Worm (Caenorhabditis elegans) whole organism, L1 larva: ENCODE data around the gene igcm-1.

Source experiments
- C04F5.9 ChIP-seq: sonication (generic microtip); optimal IDR thresholded peaks from 2 replicates; lab custom pipeline; 2016; ENCODE audit warnings: missing genetic modification characterization, missing compliant biosample characterization
- aha-1 ChIP-seq: fragments of 150-350 bp; optimal IDR thresholded peaks from 2 replicates; lab custom pipeline; 2014; ENCODE audit warnings: missing biosample characterization, missing genetic modification characterization
- alr-1 ChIP-seq: fragments of 200-800 bp; sonication (Bioruptor generic); optimal IDR thresholded peaks from 2 replicates; lab custom pipeline; 2018; ENCODE audit warnings: borderline replicate concordance, mild to moderate bottlenecking, missing genetic modification characterization, missing compliant biosample characterization
- ama-1 ChIP-seq: fragments of 150-350 bp; optimal IDR thresholded peaks from 2 replicates; lab custom pipeline; 2014
- ceh-8 ChIP-seq: fragments of 200-800 bp; sonication (Bioruptor generic); optimal IDR thresholded peaks from 2 replicates; lab custom pipeline; 2018; ENCODE audit warnings: mild to moderate bottlenecking, missing genetic modification characterization, moderate library complexity, missing compliant biosample characterization
- ceh-82 ChIP-seq, 3 experiments: fragments of 150-350 bp in 1 of 3; sonication (generic microtip) in 2 of 3; optimal IDR thresholded peaks; 2 replicates each; lab custom pipeline; 2014 to 2017; ENCODE audit warnings: missing biosample characterization in 3 of 3, missing genetic modification characterization in 3 of 3
- egl-13 ChIP-seq: sonication (generic microtip); optimal IDR thresholded peaks from 2 replicates; lab custom pipeline; 2016; ENCODE audit warnings: missing genotype, missing genetic modification reagents, missing genetic modification characterization, missing compliant biosample characterization
- ets-5 ChIP-seq: fragments of 200-800 bp; sonication (Bioruptor generic); IDR thresholded peaks from 2 replicates; pipeline ENCODE4 v1.3.6; 2022; ENCODE audit warnings: missing genetic modification characterization, missing compliant biosample characterization
- fkh-4 ChIP-seq: sonication (generic microtip); optimal IDR thresholded peaks from 2 replicates; lab custom pipeline; 2016; ENCODE audit warnings: missing compliant biosample characterization, missing genetic modification characterization, borderline replicate concordance
- hlh-17 ChIP-seq: fragments of 200-800 bp; sonication (Bioruptor generic); optimal IDR thresholded peaks from 2 replicates; lab custom pipeline; 2018; ENCODE audit warnings: missing genetic modification characterization, mild to moderate bottlenecking, missing compliant biosample characterization, moderate library complexity, borderline replicate concordance
- hlh-4 ChIP-seq: sonication (generic microtip); optimal IDR thresholded peaks from 2 replicates; lab custom pipeline; 2016; ENCODE audit warnings: mild to moderate bottlenecking, missing genetic modification characterization, missing compliant biosample characterization
- isw-1 ChIP-seq: fragments of 200-800 bp; sonication (Bioruptor generic); IDR thresholded peaks from 2 replicates; pipeline ENCODE4 v1.3.6; 2022; ENCODE audit warnings: missing genetic modification characterization, missing compliant biosample characterization
- lin-14 ChIP-seq: fragments of 200-800 bp; sonication (Bioruptor generic); optimal IDR thresholded peaks from 2 replicates; lab custom pipeline; 2018; ENCODE audit warnings: mild to moderate bottlenecking, missing genetic modification characterization, moderate library complexity, missing compliant biosample characterization
- lin-35 ChIP-seq, 2 experiments: fragments of 150-350 bp; optimal IDR thresholded peaks; 2 replicates each; lab custom pipeline; 2014; ENCODE audit warnings: missing biosample characterization in 2 of 2, missing genetic modification characterization in 2 of 2, missing genetic modification reagents in 2 of 2
- lin-39 ChIP-seq: fragments of 150-350 bp; optimal IDR thresholded peaks from 2 replicates; lab custom pipeline; 2014; ENCODE audit warnings: missing biosample characterization, missing genetic modification reagents, missing genetic modification characterization
- lir-3 ChIP-seq: sonication (generic microtip); optimal IDR thresholded peaks from 2 replicates; lab custom pipeline; 2016; ENCODE audit warnings: mild to moderate bottlenecking, missing genetic modification characterization, moderate library complexity, missing compliant biosample characterization; ENCODE audit not compliant: poor library complexity
- mdl-1 ChIP-seq, 2 experiments: fragments of 150-350 bp; optimal IDR thresholded peaks; 2 replicates each; lab custom pipeline; 2014 to 2017; ENCODE audit warnings: missing biosample characterization in 2 of 2, missing genetic modification characterization in 2 of 2, inconsistent platforms in 1 of 2
- mep-1 ChIP-seq: fragments of 150-350 bp; optimal IDR thresholded peaks from 2 replicates; lab custom pipeline; 2014; ENCODE audit warnings: missing biosample characterization, missing genetic modification characterization
- nhr-11 ChIP-seq: fragments of 150-350 bp; optimal IDR thresholded peaks from 2 replicates; lab custom pipeline; 2014; ENCODE audit warnings: missing biosample characterization, missing genetic modification characterization
- nhr-28 ChIP-seq: fragments of 150-350 bp; optimal IDR thresholded peaks from 2 replicates; lab custom pipeline; 2014; ENCODE audit warnings: missing biosample characterization, missing genetic modification characterization
- nhr-47 ChIP-seq: sonication (generic microtip); optimal IDR thresholded peaks from 2 replicates; lab custom pipeline; 2016; ENCODE audit warnings: mild to moderate bottlenecking, missing genetic modification characterization, moderate library complexity, missing compliant biosample characterization
- nhr-71 ChIP-seq: sonication (generic microtip); optimal IDR thresholded peaks from 2 replicates; lab custom pipeline; 2016; ENCODE audit warnings: mild to moderate bottlenecking, missing genetic modification characterization, moderate library complexity, missing compliant biosample characterization
- nhr-84 ChIP-seq: sonication (generic microtip); optimal IDR thresholded peaks from 2 replicates; lab custom pipeline; 2017; ENCODE audit warnings: missing biosample characterization, missing genetic modification characterization
- nhr-85 ChIP-seq: sonication (generic microtip); peaks from one replicate; lab custom pipeline; 2016; ENCODE audit warnings: missing genetic modification characterization, inconsistent platforms, missing compliant biosample characterization
- nhr-90 ChIP-seq: sonication (generic microtip); optimal IDR thresholded peaks from 2 replicates; lab custom pipeline; 2016; ENCODE audit warnings: mild to moderate bottlenecking, missing genetic modification characterization, missing compliant biosample characterization; ENCODE audit not compliant: poor library complexity
- pqm-1 ChIP-seq: sonication (generic microtip); optimal IDR thresholded peaks from 3 replicates; lab custom pipeline; 2017; ENCODE audit warnings: missing biosample characterization, missing genetic modification characterization
- rnt-1 ChIP-seq: sonication (generic microtip); optimal IDR thresholded peaks from 2 replicates; lab custom pipeline; 2016; ENCODE audit warnings: mild to moderate bottlenecking, missing genetic modification characterization, moderate library complexity, missing compliant biosample characterization
- snu-23 ChIP-seq: sonication (generic microtip); optimal IDR thresholded peaks from 2 replicates; lab custom pipeline; 2016; ENCODE audit warnings: missing genetic modification characterization, missing compliant biosample characterization
- sox-4 ChIP-seq: sonication (generic microtip); optimal IDR thresholded peaks from 2 replicates; lab custom pipeline; 2016; ENCODE audit warnings: missing genetic modification characterization, missing compliant biosample characterization
- sup-37 ChIP-seq: fragments of 200-800 bp; sonication (Bioruptor generic); optimal IDR thresholded peaks from 2 replicates; lab custom pipeline; 2018; ENCODE audit warnings: mild to moderate bottlenecking, missing genetic modification characterization, missing compliant biosample characterization
- tbx-2 ChIP-seq: sonication (generic microtip); optimal IDR thresholded peaks from 2 replicates; lab custom pipeline; 2016; ENCODE audit warnings: missing genetic modification characterization, missing compliant biosample characterization
- tlp-1 ChIP-seq: fragments of 150-350 bp; optimal IDR thresholded peaks from 2 replicates; lab custom pipeline; 2014; ENCODE audit warnings: missing biosample characterization, missing genetic modification characterization
- unc-130 ChIP-seq: fragments of 150-350 bp; optimal IDR thresholded peaks from 2 replicates; lab custom pipeline; 2017; ENCODE audit warnings: missing biosample characterization, missing genetic modification characterization, inconsistent platforms
- unc-30 ChIP-seq: sonication (generic microtip); optimal IDR thresholded peaks from 2 replicates; lab custom pipeline; 2017; ENCODE audit warnings: missing biosample characterization, missing genetic modification characterization
- unc-86 ChIP-seq: sonication (generic microtip); optimal IDR thresholded peaks from 2 replicates; lab custom pipeline; 2016; ENCODE audit warnings: missing genetic modification characterization, missing compliant biosample characterization
- zag-1 ChIP-seq: fragments of 150-350 bp; optimal IDR thresholded peaks from 2 replicates; lab custom pipeline; 2014; ENCODE audit warnings: missing biosample characterization, missing genetic modification characterization
- zip-4 ChIP-seq: fragments of 200-800 bp; sonication (Bioruptor generic); optimal IDR thresholded peaks from 2 replicates; lab custom pipeline; 2018; ENCODE audit warnings: mild to moderate bottlenecking, missing genetic modification characterization, moderate library complexity, missing compliant biosample characterization
- ztf-11 ChIP-seq, 2 experiments: sonication (generic microtip); optimal IDR thresholded peaks; 2 replicates each; lab custom pipeline; 2016 to 2017; ENCODE audit warnings: missing genetic modification characterization in 2 of 2, missing biosample characterization in 1 of 2, missing compliant biosample characterization in 1 of 2

The igcm-1 gene

ce11 chrX:806515-806914, 44.8 kb downstream of the igcm-1 start (continued):
- TF ChIP-seq ztf-11 (tag; optimal IDR thresholded peaks at IDR 0.05; lab: Kevin White, UChicago), result peak; percentile 85 to 96
- peak; percentile 95 for TF ChIP-seq aha-1 (tag; lab: Kevin White, UChicago)
- TF ChIP-seq lin-14 (GFP tag; lab: Kevin White, UChicago), result peak; percentile 98
- peak; percentile 89 for TF ChIP-seq isw-1 (GFP tag; lab: Robert Waterston, UW)
- peak; percentile 72 to 93 for TF ChIP-seq lin-35 (GFP tag; optimal IDR thresholded peaks at IDR 0.05; lab: Kevin White, UChicago)
- peak; percentile 98 for TF ChIP-seq sox-4 (tag; lab: Kevin White, UChicago)
- peak; percentile 99 for TF ChIP-seq tbx-2
- TF ChIP-seq zip-4 (GFP tag; lab: Kevin White, UChicago), result peak; percentile 94
- peak; percentile 99 for TF ChIP-seq ceh-8
- peak; percentile 88 for TF ChIP-seq lir-3 (tag; lab: Kevin White, UChicago)
- TF ChIP-seq unc-130 (tag; lab: Kevin White, UChicago), result peak; percentile 96
- TF ChIP-seq fkh-4, result peak; percentile 89
- peak; percentile 79 for TF ChIP-seq nhr-28 (tag; lab: Kevin White, UChicago)
- peak; percentile 99 for TF ChIP-seq rnt-1 (tag; lab: Kevin White, UChicago)
- peak; percentile 63 for TF ChIP-seq pqm-1 (tag; lab: Kevin White, UChicago)
- TF ChIP-seq unc-86, result peak; percentile 96
- peak; percentile 88 for TF ChIP-seq sup-37 (GFP tag; lab: Kevin White, UChicago)
- TF ChIP-seq ets-5, result peak; percentile 85; the same call in 1 of the 2 replicates
- TF ChIP-seq egl-13, result peak; percentile 95
- TF ChIP-seq hlh-17 (GFP tag; lab: Kevin White, UChicago), result no peak
- TF ChIP-seq tlp-1 (tag; lab: Kevin White, UChicago), result no peak
- TF ChIP-seq snu-23, result peak; percentile 100
- TF ChIP-seq nhr-85 (tag; lab: Kevin White, UChicago), result peak; percentile 97
- peak; percentile 93 for TF ChIP-seq C04F5.9 (tag; lab: Kevin White, UChicago)
- TF ChIP-seq nhr-90 (tag; lab: Kevin White, UChicago), result peak; percentile 100
- no peak for TF ChIP-seq zag-1 (tag; lab: Kevin White, UChicago)
- TF ChIP-seq nhr-84 (tag; lab: Kevin White, UChicago), result peak; percentile 94
- TF ChIP-seq alr-1 (tag; lab: Kevin White, UChicago), result no peak
- no peak for TF ChIP-seq unc-30
- peak in 1 of 2 experiments; percentile 95 for TF ChIP-seq mdl-1 (tag; optimal IDR thresholded peaks at IDR 0.05; lab: Kevin White, UChicago)
- TF ChIP-seq nhr-11 (tag; lab: Kevin White, UChicago), result peak; percentile 98
- TF ChIP-seq nhr-47 (tag; lab: Kevin White, UChicago), result peak; percentile 99
- TF ChIP-seq nhr-71 (tag; lab: Kevin White, UChicago), result peak; percentile 98
- TF ChIP-seq ceh-82 (tag; optimal IDR thresholded peaks at IDR 0.05; lab: Kevin White, UChicago), result peak; percentile 99 to 100 (median 100)
- no peak for TF ChIP-seq ama-1
- peak; percentile 99 for TF ChIP-seq lin-39
- TF ChIP-seq hlh-4, result no peak
- peak; percentile 100 for TF ChIP-seq mep-1

DNA sequence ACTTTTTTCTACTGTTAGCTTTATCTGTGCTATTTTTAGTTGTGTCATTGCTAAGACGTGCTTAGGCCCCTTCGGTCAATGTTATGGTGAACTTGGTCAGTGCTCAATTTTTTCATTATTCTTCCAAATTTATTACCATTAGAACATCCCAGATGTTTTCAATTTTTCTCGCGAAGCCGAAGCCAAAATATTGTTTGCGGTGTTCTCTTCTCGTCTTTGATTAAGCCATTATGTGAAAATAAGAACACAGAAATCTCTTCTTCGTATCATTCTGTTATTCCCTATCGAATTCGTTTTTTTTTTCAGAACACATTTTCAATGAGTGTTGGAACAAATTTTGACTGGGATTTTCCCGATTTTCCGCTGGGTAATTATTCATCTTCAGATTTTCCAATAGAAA, 48.8 kb downstream of the igcm-1 start, which contains the start of gene gtr-1:
Gene gtr-1, plus strand, starts transcription at position 301 of the 400 bp plus-strand sequence.
- TF ChIP-seq nhr-85 (tag; lab: Kevin White, UChicago) (peak; percentile 12), unc-86 (no peak)
